Worm (Caenorhabditis elegans): ENCODE data around the gene elt-6.

elt-6 gene

ce11 chrIV:1917819-1918218, at the start of gene elt-6:
Gene elt-6, plus strand, starts transcription at chrIV:1917977.
- TF ChIP-seq ztf-23 (GFP tag; IDR thresholded peaks at IDR 0.05), result 0 out of 2 replicates have a peak, but pooled peaks have one; percentile 37
- TF ChIP-seq klf-2 (GFP tag; conservative IDR thresholded peaks at IDR 0.05), result no peak

- TF ChIP-seq cog-1 (tag; optimal IDR thresholded peaks at IDR 0.05) (no peak), med-1 (GFP tag; optimal IDR thresholded peaks at IDR 0.05; ENCODE audit: insufficient read depth) (no peak), ztf-23 (GFP tag; IDR thresholded peaks at IDR 0.05) (no peak), T22C8.4 (GFP tag; IDR thresholded peaks at IDR 0.05) (no peak), flt-1 (GFP tag; IDR thresholded peaks at IDR 0.05) (no peak), ztf-29 (GFP tag; IDR thresholded peaks at IDR 0.05) (no peak), klf-2 (GFP tag; conservative IDR thresholded peaks at IDR 0.05) (no peak), tab-1 (GFP tag; IDR thresholded peaks at IDR 0.05) (no peak), ref-1 (GFP tag; conservative IDR thresholded peaks at IDR 0.05) (no peak)
Observed at ce11 chrIV:1868981-1869380, 48.8 kb upstream of the elt-6 start.

ce11 chrIV:1872052-1872451, 45.7 kb upstream of the elt-6 start:
- no peak for TF ChIP-seq med-1 (GFP tag; optimal IDR thresholded peaks at IDR 0.05; ENCODE audit: insufficient read depth)
- no peak for TF ChIP-seq ztf-23 (GFP tag; IDR thresholded peaks at IDR 0.05)
- TF ChIP-seq ref-1 (GFP tag; conservative IDR thresholded peaks at IDR 0.05), result no peak
- TF ChIP-seq cog-1 (tag; optimal IDR thresholded peaks at IDR 0.05), result no peak
- TF ChIP-seq klf-2 (GFP tag; conservative IDR thresholded peaks at IDR 0.05), result no peak
- no peak for TF ChIP-seq flt-1 (GFP tag; IDR thresholded peaks at IDR 0.05)
- no peak for TF ChIP-seq ztf-29 (GFP tag; IDR thresholded peaks at IDR 0.05)
- TF ChIP-seq tab-1 (GFP tag; IDR thresholded peaks at IDR 0.05), result no peak
- TF ChIP-seq T22C8.4 (GFP tag; IDR thresholded peaks at IDR 0.05), result no peak

ce11 chrIV:1878501-1878900, 39.3 kb upstream of the elt-6 start:
- no peak for TF ChIP-seq klf-2 (GFP tag; conservative IDR thresholded peaks at IDR 0.05)
- 0 out of 2 replicates have a peak, but pooled peaks have one; percentile 34 for TF ChIP-seq tab-1 (GFP tag; IDR thresholded peaks at IDR 0.05)

DNA sequence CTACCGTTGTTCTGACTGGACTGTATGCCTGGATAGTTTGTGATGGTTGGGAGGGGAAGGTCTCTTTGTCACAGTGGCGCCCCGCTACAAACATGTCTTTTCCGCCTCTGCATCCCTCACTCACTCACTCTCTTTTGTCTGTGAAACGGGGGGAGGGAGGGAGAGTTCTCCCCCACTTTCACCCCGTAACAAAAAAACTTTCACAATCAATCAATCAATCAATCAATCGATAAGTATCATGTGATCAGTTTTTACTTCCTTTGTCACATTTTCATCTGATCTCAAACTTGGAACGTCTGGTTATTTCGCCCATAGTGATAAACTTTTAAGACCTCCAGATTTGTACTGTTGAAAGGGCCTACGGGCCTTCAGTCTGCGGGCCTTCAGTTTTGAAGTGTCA, 26.2 kb upstream of the elt-6 start:
- TF ChIP-seq T22C8.4 (GFP tag; IDR thresholded peaks at IDR 0.05) (0 out of 2 replicates have a peak, but pooled peaks have one; percentile 35), ref-1 (GFP tag; conservative IDR thresholded peaks at IDR 0.05) (no peak)

ce11 chrIV:1892638-1893037, 25.1 kb upstream of the elt-6 start:
- TF ChIP-seq T22C8.4 (GFP tag; IDR thresholded peaks at IDR 0.05) (no peak), klf-2 (GFP tag; conservative IDR thresholded peaks at IDR 0.05) (no peak), flt-1 (GFP tag; IDR thresholded peaks at IDR 0.05) (no peak), ztf-29 (GFP tag; IDR thresholded peaks at IDR 0.05) (no peak), ztf-23 (GFP tag; IDR thresholded peaks at IDR 0.05) (no peak), med-1 (GFP tag; optimal IDR thresholded peaks at IDR 0.05; ENCODE audit: insufficient read depth) (no peak), tab-1 (GFP tag; IDR thresholded peaks at IDR 0.05) (no peak), ref-1 (GFP tag; conservative IDR thresholded peaks at IDR 0.05) (no peak), cog-1 (tag; optimal IDR thresholded peaks at IDR 0.05) (no peak)

DNA sequence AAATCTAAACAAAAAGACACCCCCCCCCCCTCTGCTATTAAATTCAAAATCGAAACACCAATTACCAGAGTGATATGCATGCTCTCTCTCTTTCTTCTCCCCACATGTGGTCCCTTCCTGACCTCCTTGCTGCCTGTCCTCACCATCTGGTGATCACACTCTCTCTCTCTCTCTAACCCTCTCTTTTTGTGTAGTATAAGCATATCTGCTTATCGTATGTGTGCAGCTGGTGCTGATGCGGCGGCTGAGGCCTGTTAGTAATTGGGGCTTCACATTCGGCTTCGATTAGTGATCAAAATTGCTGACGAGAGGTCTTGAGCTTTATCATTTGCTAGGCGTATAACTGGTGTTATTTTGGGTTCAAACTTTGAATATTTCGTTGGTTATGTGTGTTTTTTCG, 22.8 kb upstream of the elt-6 start:
- TF ChIP-seq tab-1 (GFP tag; IDR thresholded peaks at IDR 0.05) (0 out of 2 replicates have a peak, but pooled peaks have one; percentile 48), flt-1 (GFP tag; IDR thresholded peaks at IDR 0.05) (0 out of 2 replicates have a peak, but pooled peaks have one; percentile 50), med-1 (GFP tag; optimal IDR thresholded peaks at IDR 0.05; ENCODE audit: insufficient read depth) (no peak), ref-1 (GFP tag; conservative IDR thresholded peaks at IDR 0.05) (no peak), klf-2 (GFP tag; conservative IDR thresholded peaks at IDR 0.05) (no peak), ztf-23 (GFP tag; IDR thresholded peaks at IDR 0.05) (no peak), cog-1 (tag; optimal IDR thresholded peaks at IDR 0.05) (no peak), T22C8.4 (GFP tag; IDR thresholded peaks at IDR 0.05) (no peak), ztf-29 (GFP tag; IDR thresholded peaks at IDR 0.05) (peak; percentile 64)

DNA sequence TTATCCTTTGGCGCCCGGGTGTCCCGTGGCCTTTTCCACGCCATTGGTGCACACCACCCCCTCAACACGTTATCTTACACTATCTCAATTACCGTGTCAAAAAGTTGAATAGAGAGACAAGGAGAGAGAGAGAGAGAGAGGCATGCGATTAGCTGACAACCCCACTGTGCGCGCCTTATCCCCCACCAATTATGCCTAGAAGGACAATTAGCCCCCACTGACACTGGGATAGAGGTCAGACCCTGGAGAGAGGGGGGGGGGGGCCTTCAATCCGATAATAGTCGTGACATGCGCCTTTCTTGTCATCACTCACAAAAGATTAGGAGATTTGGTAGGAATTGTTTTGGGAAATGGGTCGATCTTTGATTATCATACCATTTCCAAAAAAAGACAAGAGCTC, 21.6 kb upstream of the elt-6 start:
- no peak for TF ChIP-seq tab-1 (GFP tag; IDR thresholded peaks at IDR 0.05)
- TF ChIP-seq ztf-29 (GFP tag; IDR thresholded peaks at IDR 0.05), result 0 out of 2 replicates have a peak, but pooled peaks have one; percentile 10
- TF ChIP-seq flt-1 (GFP tag; IDR thresholded peaks at IDR 0.05), result no peak
- 0 out of 2 replicates have a peak, but pooled peaks have one; percentile 50 for TF ChIP-seq ref-1 (GFP tag; conservative IDR thresholded peaks at IDR 0.05)
- TF ChIP-seq T22C8.4 (GFP tag; IDR thresholded peaks at IDR 0.05), result no peak
- TF ChIP-seq cog-1 (tag; optimal IDR thresholded peaks at IDR 0.05), result no peak

DNA sequence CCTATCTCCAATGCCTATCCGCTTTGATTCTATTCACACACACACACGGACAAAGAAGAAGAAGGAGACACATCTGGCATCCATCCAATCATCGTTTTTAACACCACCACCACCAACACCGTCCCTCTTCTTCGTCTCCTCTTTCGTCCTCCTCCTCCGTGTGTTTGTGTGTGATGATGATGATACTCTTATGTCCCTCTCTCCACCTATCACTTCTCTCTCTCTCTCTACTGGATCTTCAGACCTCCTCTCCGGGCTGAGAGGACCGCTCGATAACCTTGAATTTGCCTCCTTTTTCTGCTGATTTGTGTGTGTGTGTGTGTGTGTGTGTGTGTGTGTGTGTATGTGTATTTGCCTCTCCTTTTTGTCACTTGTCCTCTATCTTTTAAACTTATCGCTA, 16.8 kb upstream of the elt-6 start:
- TF ChIP-seq cog-1 (tag; optimal IDR thresholded peaks at IDR 0.05), result no peak
- TF ChIP-seq ztf-23 (GFP tag; IDR thresholded peaks at IDR 0.05), result no peak
- TF ChIP-seq tab-1 (GFP tag; IDR thresholded peaks at IDR 0.05), result no peak
- TF ChIP-seq klf-2 (GFP tag; conservative IDR thresholded peaks at IDR 0.05), result no peak
- no peak for TF ChIP-seq T22C8.4 (GFP tag; IDR thresholded peaks at IDR 0.05)
- no peak for TF ChIP-seq ztf-29 (GFP tag; IDR thresholded peaks at IDR 0.05)
- no peak for TF ChIP-seq flt-1 (GFP tag; IDR thresholded peaks at IDR 0.05)
- no peak for TF ChIP-seq ref-1 (GFP tag; conservative IDR thresholded peaks at IDR 0.05)
- TF ChIP-seq med-1 (GFP tag; optimal IDR thresholded peaks at IDR 0.05; ENCODE audit: insufficient read depth), result no peak

- TF ChIP-seq cog-1 (tag; optimal IDR thresholded peaks at IDR 0.05) (no peak), ztf-29 (GFP tag; IDR thresholded peaks at IDR 0.05) (no peak), ref-1 (GFP tag; conservative IDR thresholded peaks at IDR 0.05) (no peak), tab-1 (GFP tag; IDR thresholded peaks at IDR 0.05) (no peak), med-1 (GFP tag; optimal IDR thresholded peaks at IDR 0.05; ENCODE audit: insufficient read depth) (no peak), klf-2 (GFP tag; conservative IDR thresholded peaks at IDR 0.05) (no peak), flt-1 (GFP tag; IDR thresholded peaks at IDR 0.05) (no peak), T22C8.4 (GFP tag; IDR thresholded peaks at IDR 0.05) (no peak), ztf-23 (GFP tag; IDR thresholded peaks at IDR 0.05) (no peak)
Observed at ce11 chrIV:1902022-1902421, 15.8 kb upstream of the elt-6 start, which contains the start of gene egl-18. Gene egl-18, plus strand, starts transcription at chrIV:1902322.

All from whole organism, midembryonic.